Worm (Caenorhabditis elegans): ENCODE measurements around the gene C08H9.16.

The C08H9.16 gene

DNA sequence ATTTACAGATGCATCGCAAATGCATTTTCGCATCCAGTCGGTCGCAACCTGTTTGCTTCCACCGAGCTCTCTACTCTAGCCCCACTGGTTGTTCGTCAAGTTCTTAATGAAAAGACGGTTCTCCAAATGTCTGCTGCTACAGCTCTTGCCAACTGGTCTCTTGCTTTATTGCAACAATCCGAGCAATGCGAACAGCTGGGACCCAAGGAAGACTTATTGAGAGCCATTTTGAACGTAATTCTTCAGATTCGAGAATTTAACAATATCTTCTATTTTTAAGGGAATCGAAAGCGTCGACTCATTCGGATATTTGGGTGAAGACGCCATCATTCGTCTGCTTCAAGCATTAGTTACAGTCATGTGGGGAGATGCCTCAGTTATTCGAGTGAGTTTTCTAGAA, 50.7 kb downstream of the C08H9.16 start:
- TF ChIP-seq dao-5 (tag; optimal IDR thresholded peaks at IDR 0.05): no peak
- no peak for TF ChIP-seq him-1 (tag; optimal IDR thresholded peaks at IDR 0.05)
- TF ChIP-seq W03F9.2 (tag; optimal IDR thresholded peaks at IDR 0.05): no peak

DNA sequence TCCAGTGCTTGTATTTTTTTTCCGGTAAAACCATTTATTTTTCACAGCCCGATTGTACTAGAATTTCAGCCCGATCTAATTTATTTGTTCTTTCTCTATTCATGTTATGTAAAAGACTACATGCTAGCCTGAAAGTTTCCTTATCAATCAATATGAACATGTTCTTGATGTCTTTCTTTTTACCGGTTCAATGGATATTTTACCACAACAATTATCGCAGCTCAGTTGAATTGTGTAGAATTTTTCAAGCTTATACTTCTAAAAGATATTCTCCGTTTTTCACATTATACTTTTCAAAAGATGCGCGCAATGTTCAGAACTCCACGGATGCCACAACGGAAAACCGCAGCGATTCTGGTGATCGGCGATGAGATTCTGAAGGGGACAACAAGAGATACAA, 51.3 kb downstream of the C08H9.16 start, which contains the start of gene flad-1:
Gene flad-1, plus strand, starts transcription at position 301 of the 400 bp plus-strand sequence.
- TF ChIP-seq him-1 (tag; optimal IDR thresholded peaks at IDR 0.05) (no peak), W03F9.2 (tag; optimal IDR thresholded peaks at IDR 0.05) (no peak), dao-5 (tag; optimal IDR thresholded peaks at IDR 0.05) (no peak)

Data from whole organism, L4/young adult.